Fruit fly (Drosophila melanogaster): ENCODE results near the gene CG12708.

- TF ChIP-seq lbe (GFP tag; optimal IDR thresholded peaks at IDR 0.05) = no peak
- TF ChIP-seq CG13123 (GFP tag; optimal IDR thresholded peaks at IDR 0.05) = no peak
- TF ChIP-seq CG34376 (GFP tag; optimal IDR thresholded peaks at IDR 0.05) = no peak
- no peak for TF ChIP-seq E2f1 (GFP tag; IDR thresholded peaks at IDR 0.05)
- no peak for TF ChIP-seq ewg (GFP tag; optimal IDR thresholded peaks at IDR 0.05)
- no peak for TF ChIP-seq CG3281 (GFP tag; optimal IDR thresholded peaks at IDR 0.05)
- no peak for TF ChIP-seq yki (optimal IDR thresholded peaks at IDR 0.05)
Measured at dm6 chrX:15629962-15630361, 45.3 kb upstream of the CG12708 start.
